Worm (Caenorhabditis elegans) whole organism, young adult: Measurements from ENCODE around the gene F10D7.3.
A peak's percentile ranks its signal among the peaks of the same experiment; 100 is the strongest.

Source experiments
- B0261.1 ChIP-seq: sonication (generic microtip); optimal IDR thresholded peaks from 2 replicates; lab custom pipeline; 2016; ENCODE audit warnings: mild to moderate bottlenecking, missing genetic modification characterization, moderate library complexity, missing compliant biosample characterization
- C06A6.2 ChIP-seq: fragments of 200-800 bp; sonication (Bioruptor generic); conservative IDR thresholded peaks from 2 replicates; pipeline ENCODE4 v1.3.6; 2022; ENCODE audit warnings: missing genetic modification characterization, missing compliant biosample characterization
- C17E4.6 ChIP-seq: fragments of 200-800 bp; sonication (Bioruptor generic); IDR thresholded peaks from 2 replicates; pipeline ENCODE4 v1.3.6; 2022; ENCODE audit warnings: missing genetic modification reagents, missing genetic modification characterization, missing compliant biosample characterization
- F10E7.11 ChIP-seq: sonication (generic microtip); optimal IDR thresholded peaks from 2 replicates; lab custom pipeline; 2017; ENCODE audit warnings: mild to moderate bottlenecking, missing genetic modification characterization, moderate library complexity, missing compliant biosample characterization
- F39B2.1 ChIP-seq: fragments of 200-800 bp; sonication (Bioruptor generic); IDR thresholded peaks from 2 replicates; pipeline ENCODE4 v1.3.6; 2022; ENCODE audit warnings: missing genetic modification reagents, missing genetic modification characterization, missing compliant biosample characterization
- K11D2.4 ChIP-seq: fragments of 200-800 bp; sonication (Bioruptor generic); IDR thresholded peaks from 2 replicates; pipeline ENCODE4 v1.3.6; 2022; ENCODE audit warnings: missing genetic modification reagents, missing genetic modification characterization, missing compliant biosample characterization
- T26A5.8 ChIP-seq: sonication (generic microtip); optimal IDR thresholded peaks from 2 replicates; lab custom pipeline; 2016; ENCODE audit warnings: missing genetic modification characterization, missing compliant biosample characterization
- Y53F4B.3 ChIP-seq: fragments of 200-800 bp; sonication (Bioruptor generic); IDR thresholded peaks from 2 replicates; pipeline ENCODE4 v1.3.6; 2022; ENCODE audit warnings: missing genetic modification reagents, missing genetic modification characterization, missing compliant biosample characterization
- Y56A3A.18 ChIP-seq: fragments of 200-800 bp; sonication (Bioruptor generic); IDR thresholded peaks from 2 replicates; pipeline ENCODE4 v1.3.6; 2022; ENCODE audit warnings: missing genetic modification reagents, missing genetic modification characterization, missing compliant biosample characterization
- Y95B8A.8 ChIP-seq: fragments of 200-800 bp; sonication (Bioruptor generic); IDR thresholded peaks from 2 replicates; pipeline ENCODE4 v1.3.6; 2022; ENCODE audit warnings: missing genetic modification reagents, missing genetic modification characterization, missing compliant biosample characterization
- akir-1 ChIP-seq: fragments of 200-800 bp; sonication (Bioruptor generic); optimal IDR thresholded peaks from 2 replicates; lab custom pipeline; 2018; ENCODE audit warnings: mild to moderate bottlenecking, missing genetic modification characterization, moderate library complexity, missing compliant biosample characterization
- ama-1 ChIP-seq, 3 experiments: fragments of 150-350 bp in 1 of 3; sonication (generic microtip) in 2 of 3; optimal IDR thresholded peaks; 2 replicates each; lab custom pipeline; 2014 to 2018; ENCODE audit warnings: missing biosample characterization in 2 of 3, missing genetic modification characterization in 2 of 3, missing genetic modification reagents in 2 of 3
- attf-6 ChIP-seq: fragments of 200-800 bp; sonication (Bioruptor generic); IDR thresholded peaks from 2 replicates; pipeline ENCODE4 v1.3.6; 2022; ENCODE audit warnings: missing genetic modification reagents, missing genetic modification characterization, missing compliant biosample characterization
- ccch-3 ChIP-seq: fragments of 200-800 bp; sonication (Bioruptor generic); optimal IDR thresholded peaks from 2 replicates; lab custom pipeline; 2018; ENCODE audit warnings: mild to moderate bottlenecking, missing genetic modification characterization, missing compliant biosample characterization
- cebp-1 ChIP-seq, 2 experiments: fragments of 200-800 bp in 1 of 2; sonication (Bioruptor generic) in 1 of 2; sonication (generic microtip) in 1 of 2; IDR thresholded peaks in 1 of 2; optimal IDR thresholded peaks in 1 of 2; 2 replicates each; pipeline versions ENCODE4 v1.3.6 to Lab custom; 2017 to 2022; ENCODE audit warnings: missing compliant biosample characterization in 2 of 2, missing genetic modification characterization in 2 of 2, mild to moderate bottlenecking in 1 of 2, missing genetic modification reagents in 1 of 2, moderate library complexity in 1 of 2
- chd-7 ChIP-seq: sonication (generic microtip); optimal IDR thresholded peaks from 2 replicates; lab custom pipeline; 2016; ENCODE audit warnings: mild to moderate bottlenecking, missing genetic modification characterization, moderate library complexity, missing compliant biosample characterization
- dox-1 ChIP-seq: fragments of 200-800 bp; sonication (Bioruptor generic); IDR thresholded peaks from 2 replicates; pipeline ENCODE4 v1.3.6; 2022; ENCODE audit warnings: missing genetic modification reagents, missing genetic modification characterization, missing compliant biosample characterization
- efl-1 ChIP-seq: fragments of 150-350 bp; optimal IDR thresholded peaks from 2 replicates; lab custom pipeline; 2014; ENCODE audit warnings: missing biosample characterization, missing genetic modification reagents, missing genetic modification characterization
- egrh-3 ChIP-seq: fragments of 200-800 bp; sonication (Bioruptor generic); IDR thresholded peaks from 2 replicates; pipeline ENCODE4 v1.3.6; 2022; ENCODE audit warnings: missing genetic modification reagents, missing genetic modification characterization, missing compliant biosample characterization
- ets-4 ChIP-seq: fragments of 200-800 bp; sonication (Bioruptor generic); optimal IDR thresholded peaks from 2 replicates; lab custom pipeline; 2018; ENCODE audit warnings: mild to moderate bottlenecking, missing genetic modification characterization, missing compliant biosample characterization
- hmg-1.2 ChIP-seq: fragments of 200-800 bp; sonication (Bioruptor generic); IDR thresholded peaks from 2 replicates; pipeline ENCODE4 v1.3.6; 2022; ENCODE audit warnings: missing genetic modification reagents, missing genetic modification characterization, missing compliant biosample characterization
- let-526 ChIP-seq: fragments of 200-800 bp; sonication (Bioruptor generic); IDR thresholded peaks from 2 replicates; pipeline ENCODE4 v1.3.6; 2022; ENCODE audit warnings: missing genetic modification reagents, missing genetic modification characterization, missing compliant biosample characterization
- lin-35 ChIP-seq, 3 experiments: fragments of 150-350 bp in 2 of 3; sonication (generic microtip) in 1 of 3; optimal IDR thresholded peaks; 2 replicates each; lab custom pipeline; 2014 to 2018; ENCODE audit warnings: missing biosample characterization in 3 of 3, missing genetic modification characterization in 3 of 3, missing genetic modification reagents in 3 of 3
- lin-40 ChIP-seq: sonication (generic microtip); optimal IDR thresholded peaks from 2 replicates; lab custom pipeline; 2016; ENCODE audit warnings: missing genetic modification characterization, mild to moderate bottlenecking, missing compliant biosample characterization, missing genotype, missing genetic modification reagents
- madf-3 ChIP-seq: fragments of 200-800 bp; sonication (Bioruptor generic); IDR thresholded peaks from 2 replicates; pipeline ENCODE4 v1.3.6; 2022; ENCODE audit warnings: missing genetic modification reagents, missing genetic modification characterization, missing compliant biosample characterization
- madf-8 ChIP-seq: fragments of 200-800 bp; sonication (Bioruptor generic); conservative IDR thresholded peaks from 2 replicates; pipeline ENCODE4 v1.3.6; 2022; ENCODE audit warnings: missing genetic modification reagents, missing genetic modification characterization, missing compliant biosample characterization
- mel-28 ChIP-seq: sonication (generic microtip); optimal IDR thresholded peaks from 2 replicates; lab custom pipeline; 2016; ENCODE audit warnings: borderline replicate concordance, mild to moderate bottlenecking, missing genetic modification characterization, missing compliant biosample characterization
- mes-4 ChIP-seq: sonication (generic microtip); optimal IDR thresholded peaks from 2 replicates; lab custom pipeline; 2016; ENCODE audit warnings: missing genotype, missing genetic modification characterization, missing compliant biosample characterization
- mxl-1 ChIP-seq: sonication (generic microtip); optimal IDR thresholded peaks from 2 replicates; lab custom pipeline; 2016; ENCODE audit warnings: missing genetic modification characterization, missing compliant biosample characterization
- nfya-1 ChIP-seq: sonication (generic microtip); optimal IDR thresholded peaks from 2 replicates; lab custom pipeline; 2017; ENCODE audit warnings: antibody characterized with exemption, missing compliant biosample characterization, missing genetic modification characterization, borderline replicate concordance; ENCODE audit not compliant: insufficient read depth
- nhr-120 ChIP-seq: fragments of 200-800 bp; sonication (Bioruptor generic); IDR thresholded peaks from 2 replicates; pipeline ENCODE4 v1.3.6; 2022; ENCODE audit warnings: missing genetic modification characterization, missing compliant biosample characterization
- nhr-179 ChIP-seq: sonication (generic microtip); optimal IDR thresholded peaks from 2 replicates; lab custom pipeline; 2016; ENCODE audit warnings: mild to moderate bottlenecking, missing genetic modification characterization, missing compliant biosample characterization
- nhr-27 ChIP-seq: fragments of 200-800 bp; sonication (Bioruptor generic); optimal IDR thresholded peaks from 2 replicates; lab custom pipeline; 2018; ENCODE audit warnings: mild to moderate bottlenecking, missing genetic modification characterization, moderate library complexity, missing compliant biosample characterization
- nhr-90 ChIP-seq: sonication (generic microtip); optimal IDR thresholded peaks from 2 replicates; lab custom pipeline; 2016; ENCODE audit warnings: missing genotype, mild to moderate bottlenecking, missing genetic modification characterization, missing compliant biosample characterization
- snpc-1.1 ChIP-seq: sonication (generic microtip); optimal IDR thresholded peaks from 2 replicates; lab custom pipeline; 2017; ENCODE audit warnings: missing genetic modification characterization, mild to moderate bottlenecking, missing compliant biosample characterization, antibody characterized with exemption, moderate library complexity, missing genotype, missing genetic modification reagents; ENCODE audit not compliant: insufficient read depth
- snpc-4 ChIP-seq, 5 experiments: fragments of 150-350 bp in 1 of 5; sonication (generic microtip) in 4 of 5; optimal IDR thresholded peaks; 2 replicates each; lab custom pipeline; 2014 to 2018; ENCODE audit warnings: missing genetic modification characterization in 5 of 5, missing biosample characterization in 3 of 5, antibody characterized with exemption in 2 of 5, mild to moderate bottlenecking in 2 of 5, missing compliant biosample characterization in 2 of 5, missing genotype in 2 of 5, moderate library complexity in 2 of 5, missing genetic modification reagents in 1 of 5
- somi-1 ChIP-seq: fragments of 200-800 bp; sonication (Bioruptor generic); optimal IDR thresholded peaks from 2 replicates; lab custom pipeline; 2018; ENCODE audit warnings: mild to moderate bottlenecking, missing genetic modification characterization, missing compliant biosample characterization
- tbp1 ChIP-seq: fragments of 200-800 bp; sonication (Bioruptor generic); optimal IDR thresholded peaks from 2 replicates; lab custom pipeline; 2018; ENCODE audit warnings: mild to moderate bottlenecking, missing genetic modification characterization, missing compliant biosample characterization
- unc-62 ChIP-seq: fragments of 150-350 bp; optimal IDR thresholded peaks from 2 replicates; lab custom pipeline; 2014; ENCODE audit warnings: missing biosample characterization, missing genetic modification reagents, missing genetic modification characterization
- xnd-1 ChIP-seq: sonication (generic microtip); optimal IDR thresholded peaks from 2 replicates; lab custom pipeline; 2016; ENCODE audit warnings: missing genotype, missing genetic modification reagents, missing genetic modification characterization, missing compliant biosample characterization
- zfh-2 ChIP-seq: fragments of 200-800 bp; sonication (Bioruptor generic); conservative IDR thresholded peaks from 2 replicates; pipeline ENCODE4 v1.3.6; 2022; ENCODE audit warnings: missing genetic modification reagents, missing genetic modification characterization, missing compliant biosample characterization
- ztf-26 ChIP-seq: sonication (generic microtip); optimal IDR thresholded peaks from 2 replicates; lab custom pipeline; 2017; ENCODE audit warnings: missing genetic modification characterization, missing compliant biosample characterization

Gene F10D7.3

DNA sequence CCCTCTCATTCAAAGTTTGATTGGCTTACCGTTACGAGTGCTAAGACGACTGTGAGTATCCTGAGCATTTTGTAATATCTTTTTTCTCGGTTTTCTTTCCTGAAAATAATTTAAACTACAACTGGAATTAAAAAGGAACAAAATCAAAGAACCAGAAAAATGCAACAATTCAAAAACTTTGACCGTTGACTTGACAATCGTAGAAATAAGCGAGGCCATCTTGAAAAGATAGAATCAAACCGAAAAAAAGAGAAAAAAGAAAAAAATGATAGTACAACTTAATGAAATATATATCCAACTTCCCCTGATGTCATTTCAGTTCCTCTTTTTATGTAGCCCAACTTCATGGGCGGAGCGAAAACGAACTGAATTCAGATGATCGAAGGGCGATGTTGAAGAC is at the start of gene F10D7.3:
Gene F10D7.3 (minus strand): TSS at position 101 of the 400 bp plus-strand sequence.
- TF ChIP-seq chd-7 = no peak
- no peak for TF ChIP-seq C17E4.6 (GFP tag; lab: Robert Waterston, UW)
- no peak for TF ChIP-seq nhr-27 (tag; lab: Kevin White, UChicago)
- TF ChIP-seq attf-6 (GFP tag; lab: Robert Waterston, UW) = no peak
- no peak for TF ChIP-seq tbp1 (GFP tag; lab: Kevin White, UChicago)
- TF ChIP-seq xnd-1 (tag; lab: Kevin White, UChicago) = no peak
- no peak for TF ChIP-seq madf-3 (GFP tag; lab: Robert Waterston, UW)
- TF ChIP-seq K11D2.4 (GFP tag; lab: Robert Waterston, UW) = no peak
- no peak for TF ChIP-seq nhr-120 (GFP tag; lab: Robert Waterston, UW)
- TF ChIP-seq ama-1 (optimal IDR thresholded peaks at IDR 0.05; lab: Kevin White, UChicago) = no peak
- TF ChIP-seq ama-1 (GFP tag; optimal IDR thresholded peaks at IDR 0.05; lab: Kevin White, UChicago) = no peak
- no peak for TF ChIP-seq mxl-1 (tag; lab: Kevin White, UChicago)
- no peak for TF ChIP-seq Y53F4B.3 (GFP tag; lab: Robert Waterston, UW)
- TF ChIP-seq egrh-3 = no peak
- no peak for TF ChIP-seq hmg-1.2

DNA sequence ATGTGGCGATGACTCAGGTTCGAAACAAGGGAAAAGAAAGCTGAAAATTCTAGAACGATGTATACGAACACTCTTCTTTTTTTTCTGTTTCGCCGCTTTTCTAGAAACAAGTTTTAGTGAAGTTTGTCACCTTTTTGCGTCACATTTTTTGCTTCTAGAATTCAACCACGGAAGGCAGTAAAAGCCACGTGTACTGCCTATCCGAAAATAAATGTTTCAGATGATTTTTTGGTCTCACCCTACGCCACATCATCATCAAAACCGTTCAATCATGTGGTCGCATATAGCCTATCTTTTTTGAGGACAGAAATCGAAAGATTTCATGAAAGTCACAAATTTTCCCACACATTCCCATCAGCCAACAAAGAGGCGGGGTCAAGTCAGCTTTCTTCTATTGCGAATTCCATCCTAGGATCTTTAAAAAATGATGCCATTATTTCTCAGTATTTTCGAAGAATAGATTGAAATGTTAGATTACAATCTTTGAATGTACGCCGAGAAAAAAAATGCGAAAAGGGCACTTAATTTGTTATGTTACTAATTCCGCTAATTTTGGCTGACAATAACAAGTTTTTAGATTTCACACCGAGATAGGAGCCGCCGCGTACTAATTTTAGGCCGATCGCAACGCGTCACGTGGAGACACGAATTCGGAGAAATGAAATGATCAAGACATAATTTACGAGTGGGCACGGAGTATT is 49.6 kb upstream of the F10D7.3 start:
- TF ChIP-seq somi-1 (GFP tag; lab: Kevin White, UChicago) (peak; percentile 11), snpc-4 (GFP tag; optimal IDR thresholded peaks at IDR 0.05; lab: Kevin White, UChicago) (no peak), snpc-4 (tag; optimal IDR thresholded peaks at IDR 0.05; lab: Kevin White, UChicago) (no peak), ztf-26 (peak; percentile 4), K11D2.4 (GFP tag; lab: Robert Waterston, UW) (peak; percentile 75), lin-40 (tag; lab: Kevin White, UChicago) (peak; percentile 2)

DNA sequence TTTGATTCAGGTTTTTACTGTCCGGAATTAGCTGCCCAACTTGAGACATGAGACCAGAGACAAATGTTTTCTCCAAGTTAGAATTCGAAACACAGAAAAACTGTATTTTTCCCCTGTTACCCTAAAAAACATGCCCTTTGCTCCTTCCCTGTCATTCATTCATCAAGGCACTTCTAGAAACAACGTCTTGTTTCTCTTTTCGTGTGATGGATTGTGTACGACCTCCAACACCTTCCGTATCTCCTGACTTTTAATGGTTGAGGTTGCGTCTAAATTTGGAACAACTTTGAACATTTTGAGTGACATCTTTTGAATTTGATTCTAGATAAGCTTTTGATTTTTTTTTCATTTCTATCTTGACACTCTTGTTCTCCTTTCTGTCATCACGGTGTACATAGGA is 48.2 kb upstream of the F10D7.3 start:
- TF ChIP-seq zfh-2 (GFP tag; lab: Robert Waterston, UW) = no peak
- TF ChIP-seq madf-8 (GFP tag; lab: Robert Waterston, UW) = no peak
- no peak for TF ChIP-seq let-526
- no peak for TF ChIP-seq mes-4 (tag; lab: Kevin White, UChicago)
- no peak for TF ChIP-seq akir-1 (GFP tag; lab: Kevin White, UChicago)
- TF ChIP-seq F10E7.11 (tag; lab: Kevin White, UChicago) = no peak
- no peak for TF ChIP-seq efl-1 (GFP tag; lab: Kevin White, UChicago)
- no peak for TF ChIP-seq nfya-1 (tag; lab: Kevin White, UChicago)
- TF ChIP-seq madf-3 (GFP tag; lab: Robert Waterston, UW) = no peak
- TF ChIP-seq lin-35 (GFP tag; optimal IDR thresholded peaks at IDR 0.05; lab: Kevin White, UChicago) = no peak
- TF ChIP-seq B0261.1 (tag; lab: Kevin White, UChicago) = no peak
- no peak for TF ChIP-seq T26A5.8 (tag; lab: Kevin White, UChicago)

DNA sequence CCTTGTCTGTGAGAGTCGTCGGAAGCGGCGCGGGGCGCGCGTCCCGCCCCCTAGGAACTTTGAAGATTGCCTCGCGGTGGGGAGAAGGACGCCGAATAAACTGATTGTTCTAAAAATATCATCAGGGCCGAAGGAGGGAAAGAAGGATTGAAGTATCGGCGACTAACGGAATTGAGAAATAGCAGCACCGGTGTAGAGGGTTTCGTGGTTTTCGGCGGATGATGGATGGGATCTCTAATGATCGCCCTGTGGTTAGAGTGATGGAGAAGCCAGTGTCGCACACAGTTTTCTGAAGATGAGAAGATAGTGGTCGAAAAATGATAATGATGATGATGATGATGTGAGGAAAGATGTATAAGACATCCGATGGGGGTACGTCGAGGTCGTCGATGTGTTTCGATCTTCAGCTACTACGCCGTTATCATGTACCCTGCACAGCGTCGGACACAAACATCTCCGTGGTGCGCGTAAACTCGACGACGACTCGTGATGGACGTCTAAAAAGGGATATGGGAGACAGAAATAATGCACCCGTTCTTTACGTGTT is 47.2 kb upstream of the F10D7.3 start, which contains the start of gene osm-11:
Gene osm-11 (minus strand): TSS at position 51 of the 547 bp plus-strand sequence.
- TF ChIP-seq ccch-3 (GFP tag; lab: Kevin White, UChicago) (no peak), C06A6.2 (no peak), nhr-179 (tag; lab: Kevin White, UChicago) (no peak), cebp-1 (GFP tag; IDR thresholded peaks at IDR 0.05; lab: Robert Waterston, UW) (no peak), cebp-1 (tag; optimal IDR thresholded peaks at IDR 0.05; lab: Kevin White, UChicago) (no peak), unc-62 (GFP tag; lab: Kevin White, UChicago) (no peak), mel-28 (tag; lab: Kevin White, UChicago) (no peak), snpc-1.1 (tag; lab: Kevin White, UChicago) (no peak), F39B2.1 (GFP tag; lab: Robert Waterston, UW) (no peak), nhr-90 (tag; lab: Kevin White, UChicago) (no peak), Y95B8A.8 (GFP tag; lab: Robert Waterston, UW) (no peak), dox-1 (no peak), Y56A3A.18 (GFP tag; lab: Robert Waterston, UW) (no peak), ets-4 (GFP tag; lab: Kevin White, UChicago) (no peak)
